Fruit fly (Drosophila melanogaster) whole organism, wandering third instar larva: ENCODE data around the gene Ubx.

Experiments used
- Abd-B ChIP-seq: fragments of >200 bp; optimal IDR thresholded peaks from 2 replicates; lab custom pipeline; 2017; ENCODE audit warnings: missing biosample characterization, missing genetic modification characterization
- CrebA ChIP-seq: fragments of 200-800 bp; sonication (Bioruptor generic); optimal IDR thresholded peaks from 2 replicates; lab custom pipeline; 2016; ENCODE audit warnings: missing biosample characterization, mild to moderate bottlenecking, missing genetic modification characterization, borderline replicate concordance
- Dif ChIP-seq: fragments of 200-275, 200-300 bp; sonication (Bioruptor generic); optimal IDR thresholded peaks from 2 replicates; lab custom pipeline; 2018; ENCODE audit warnings: missing biosample characterization, missing genetic modification characterization; ENCODE audit not compliant: partially characterized antibody
- GATAd ChIP-seq: sonication (Bioruptor generic); optimal IDR thresholded peaks from 2 replicates; lab custom pipeline; 2016; ENCODE audit warnings: missing biosample characterization, missing genetic modification characterization
- Hnf4 ChIP-seq: fragments of 200-800 bp; sonication (Bioruptor generic); optimal IDR thresholded peaks from 2 replicates; lab custom pipeline; 2016; ENCODE audit warnings: missing biosample characterization, mild to moderate bottlenecking, missing genetic modification characterization
- Mio ChIP-seq: sonication (Bioruptor generic); optimal IDR thresholded peaks from 2 replicates; lab custom pipeline; 2016; ENCODE audit warnings: missing biosample characterization, missing genetic modification characterization
- Myc ChIP-seq: fragments of >200 bp; optimal IDR thresholded peaks from 2 replicates; lab custom pipeline; 2017
- N ChIP-seq: fragments of >200 bp; optimal IDR thresholded peaks from 2 replicates; lab custom pipeline; 2018; ENCODE audit warnings: missing biosample characterization, missing external identifiers, missing genetic modification characterization
- Rel ChIP-seq, 2 experiments: fragments of 200-800 bp; sonication (Bioruptor generic) in 1 of 2; optimal IDR thresholded peaks; 2 replicates in 1 of 2; 3 replicates in 1 of 2; lab custom pipeline; 2016 to 2019; ENCODE audit warnings: mild to moderate bottlenecking in 2 of 2, missing biosample characterization in 2 of 2, missing genetic modification characterization in 2 of 2, moderate library complexity in 1 of 2
- Vsx2 ChIP-seq: fragments of 200-300, 225-300 bp; sonication (Bioruptor generic); optimal IDR thresholded peaks from 2 replicates; lab custom pipeline; 2018; ENCODE audit warnings: missing biosample characterization, missing genetic modification characterization; ENCODE audit not compliant: partially characterized antibody
- dl ChIP-seq, 2 experiments: fragments of 175-275, 200-275 bp in 1 of 2; fragments of 200-275 bp in 1 of 2; sonication (Bioruptor generic); optimal IDR thresholded peaks; lab custom pipeline; 2018; ENCODE audit warnings: mild to moderate bottlenecking in 2 of 2, missing biosample characterization in 2 of 2, missing genetic modification characterization in 2 of 2, moderate library complexity in 2 of 2; ENCODE audit not compliant: partially characterized antibody in 2 of 2, insufficient read depth in 1 of 2
- dmrt93B ChIP-seq: fragments of 200-800 bp; sonication (Bioruptor generic); optimal IDR thresholded peaks from 2 replicates; lab custom pipeline; 2018; ENCODE audit warnings: missing biosample characterization, mild to moderate bottlenecking, missing genetic modification characterization
- ey ChIP-seq: fragments of 200-800 bp; sonication (Bioruptor generic); optimal IDR thresholded peaks from 2 replicates; lab custom pipeline; 2016; ENCODE audit warnings: missing biosample characterization, missing genetic modification characterization
- fru ChIP-seq: fragments of 200-800 bp; sonication (Bioruptor generic); optimal IDR thresholded peaks from 3 replicates; lab custom pipeline; 2016; ENCODE audit warnings: missing biosample characterization, mild to moderate bottlenecking, missing genetic modification characterization
- h ChIP-seq: fragments of 200-800 bp; sonication (Bioruptor generic); optimal IDR thresholded peaks from 3 replicates; lab custom pipeline; 2016; ENCODE audit warnings: missing biosample characterization, mild to moderate bottlenecking, missing genetic modification characterization
- lola ChIP-seq: fragments of >200 bp; optimal IDR thresholded peaks from 2 replicates; lab custom pipeline; 2017; ENCODE audit warnings: missing biosample characterization, missing genetic modification characterization
- pan ChIP-seq: fragments of >200 bp; optimal IDR thresholded peaks from 2 replicates; lab custom pipeline; 2017
- psq ChIP-seq: fragments of 200-800 bp; sonication (Bioruptor generic); optimal IDR thresholded peaks from 3 replicates; lab custom pipeline; 2017; ENCODE audit warnings: missing biosample characterization, mild to moderate bottlenecking, missing genetic modification characterization, moderate library complexity
- sage ChIP-seq: fragments of 200-800 bp; sonication (Bioruptor generic); optimal IDR thresholded peaks from 2 replicates; lab custom pipeline; 2016; ENCODE audit warnings: missing biosample characterization, mild to moderate bottlenecking, missing genetic modification characterization
- sv ChIP-seq: fragments of 200-800 bp; sonication (Bioruptor generic); optimal IDR thresholded peaks from 3 replicates; lab custom pipeline; 2016; ENCODE audit warnings: missing biosample characterization, missing genetic modification characterization
- usp ChIP-seq: fragments of >200 bp; optimal IDR thresholded peaks from 2 replicates; lab custom pipeline; 2017; ENCODE audit warnings: missing biosample characterization, missing genetic modification characterization
- woc ChIP-seq: sonication (Bioruptor generic); optimal IDR thresholded peaks from 2 replicates; lab custom pipeline; 2016; ENCODE audit warnings: missing biosample characterization, mild to moderate bottlenecking, missing genetic modification characterization

Gene Ubx

DNA sequence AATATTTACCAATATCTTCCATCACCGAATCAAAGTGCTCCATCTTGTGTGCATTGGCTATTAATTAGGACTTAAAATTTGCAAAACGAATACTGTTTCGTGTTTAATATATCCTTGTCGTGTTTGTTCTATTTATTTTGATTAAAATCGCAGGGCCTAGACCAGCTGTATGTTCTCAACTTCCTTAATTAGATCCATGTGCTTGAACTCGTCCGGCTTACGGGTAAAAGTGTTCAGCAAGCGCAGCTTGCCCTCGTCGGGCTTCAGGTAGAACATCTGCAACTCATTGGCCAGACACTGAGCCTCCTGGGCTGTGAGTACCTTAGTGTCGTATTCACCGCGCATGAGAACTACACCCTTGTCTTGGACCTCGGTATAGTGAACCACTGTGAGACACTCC is 120.9 kb downstream of the Ubx start, which contains the start of gene CG12783:
Gene CG12783, minus strand, starts transcription at position 101 of the 400 bp plus-strand sequence.
- TF ChIP-seq Mio (GFP tag; lab: Kevin White, UChicago) (no peak), CrebA (no peak), woc (no peak), sage (GFP tag; lab: Kevin White, UChicago) (no peak), Dif (GFP tag; lab: Kevin White, UChicago) (no peak), usp (GFP tag; lab: Kevin White, UChicago) (no peak), sv (GFP tag; lab: Kevin White, UChicago) (no peak), dmrt93B (GFP tag; lab: Kevin White, UChicago) (no peak), psq (GFP tag; lab: Kevin White, UChicago) (no peak), pan (lab: Kevin White, UChicago) (no peak), dl (GFP tag; optimal IDR thresholded peaks at IDR 0.05; lab: Kevin White, UChicago; ENCODE audit: insufficient read depth in 1 of 2, partially characterized antibody in 2 of 2) (no peak), lola (GFP tag; lab: Kevin White, UChicago) (no peak), Vsx2 (GFP tag; lab: Kevin White, UChicago) (no peak), Abd-B (GFP tag; lab: Kevin White, UChicago) (no peak), Rel (GFP tag; optimal IDR thresholded peaks at IDR 0.05; lab: Kevin White, UChicago) (no peak), Rel (tag; optimal IDR thresholded peaks at IDR 0.05; lab: Kevin White, UChicago) (no peak), h (GFP tag; lab: Kevin White, UChicago) (no peak), Myc (lab: Kevin White, UChicago) (no peak), GATAd (no peak)

DNA sequence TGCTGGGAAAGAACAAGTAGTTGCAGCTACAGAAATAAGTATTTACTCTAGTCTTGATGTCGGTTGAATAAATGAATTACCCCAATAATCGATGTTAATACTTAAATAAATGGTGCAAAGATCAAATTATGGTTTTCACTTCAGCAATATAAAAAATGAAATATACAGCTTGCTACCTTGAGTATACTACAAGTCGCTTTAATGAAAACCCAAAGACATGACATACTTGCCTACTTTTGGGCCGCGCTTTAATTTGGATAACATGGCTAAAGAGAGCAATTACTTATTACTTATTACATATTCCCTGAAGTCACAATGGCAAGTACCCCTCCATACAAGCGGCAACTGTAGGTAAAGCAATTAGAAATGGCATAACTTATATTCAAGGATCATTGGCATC is 123.0 kb downstream of the Ubx start:
- TF ChIP-seq pan (lab: Kevin White, UChicago) (no peak), ey (GFP tag; lab: Kevin White, UChicago) (no peak), fru (GFP tag; lab: Kevin White, UChicago) (peak; percentile 49), h (GFP tag; lab: Kevin White, UChicago) (no peak), sv (GFP tag; lab: Kevin White, UChicago) (no peak), N (peak; percentile 59), Myc (lab: Kevin White, UChicago) (peak; percentile 42)
- TF ChIP-seq, all 38 proteins: peak for 3

- no peak for TF ChIP-seq Hnf4 (GFP tag; lab: Kevin White, UChicago)
These were observed 125.3 kb downstream of the Ubx start, which contains the start of gene NPF for dm6 chr3R:16608920-16609319. TSS of gene NPF (plus strand) at chr3R:16609220.
